Fruit fly (Drosophila melanogaster) whole organism, prepupa: ENCODE measurements around the gene CG18268.

Source experiments
- Blimp-1 ChIP-seq: fragments of 200-800 bp; sonication (Bioruptor generic); optimal IDR thresholded peaks from 3 replicates; lab custom pipeline; 2017; ENCODE audit warnings: missing biosample characterization, missing genetic modification characterization, mild to moderate bottlenecking, moderate library complexity, missing genetic modification reagents
- CG10631 ChIP-seq: fragments of 200-800 bp; sonication (Bioruptor generic); optimal IDR thresholded peaks from 2 replicates; lab custom pipeline; 2016; ENCODE audit warnings: missing biosample characterization, missing genetic modification characterization
- CG10669 ChIP-seq: fragments of 200-800 bp; sonication (Bioruptor generic); optimal IDR thresholded peaks from 3 replicates; lab custom pipeline; 2018; ENCODE audit warnings: missing biosample characterization, mild to moderate bottlenecking, missing genetic modification characterization, moderate library complexity
- CG15336 ChIP-seq: fragments of 200-800 bp; sonication (Bioruptor generic); IDR thresholded peaks from 2 replicates; pipeline ENCODE4 v1.3.6; 2022; ENCODE audit warnings: missing biosample characterization, missing genetic modification characterization
- CG32006 ChIP-seq: fragments of 200-800 bp; sonication (Bioruptor generic); optimal IDR thresholded peaks from 3 replicates; lab custom pipeline; 2017; ENCODE audit warnings: missing biosample characterization, mild to moderate bottlenecking, missing genetic modification characterization
- CG34406 ChIP-seq: fragments of 200-800 bp; sonication (Bioruptor generic); optimal IDR thresholded peaks from 3 replicates; lab custom pipeline; 2016; ENCODE audit warnings: missing biosample characterization, missing genetic modification characterization
- CG4318 ChIP-seq: fragments of 200-800 bp; sonication (Bioruptor generic); optimal IDR thresholded peaks from 3 replicates; lab custom pipeline; 2017; ENCODE audit warnings: missing biosample characterization, mild to moderate bottlenecking, missing genetic modification characterization
- CG6163 ChIP-seq: fragments of 200-800 bp; sonication (Bioruptor generic); IDR thresholded peaks from 3 replicates; pipeline ENCODE4 v1.3.6; 2022; ENCODE audit warnings: missing biosample characterization, missing genetic modification characterization
- CG6792 ChIP-seq: fragments of 200-800 bp; sonication (Bioruptor generic); optimal IDR thresholded peaks from 3 replicates; lab custom pipeline; 2016; ENCODE audit warnings: missing biosample characterization, missing genetic modification characterization
- CG6808 ChIP-seq: fragments of 200-800 bp; sonication (Bioruptor generic); optimal IDR thresholded peaks from 3 replicates; lab custom pipeline; 2017; ENCODE audit warnings: missing biosample characterization, missing genetic modification characterization, mild to moderate bottlenecking, moderate library complexity, missing genetic modification reagents
- CG6854 ChIP-seq: fragments of 200-800 bp; sonication (Bioruptor generic); optimal IDR thresholded peaks from 2 replicates; lab custom pipeline; 2017; ENCODE audit warnings: missing biosample characterization, mild to moderate bottlenecking, missing genetic modification characterization
- CG8119 ChIP-seq: fragments of 200-800 bp; sonication (Bioruptor generic); IDR thresholded peaks from 3 replicates; pipeline ENCODE4 v1.3.6; 2022; ENCODE audit warnings: missing biosample characterization, missing genetic modification characterization
- CG8632 ChIP-seq: fragments of 200-800 bp; sonication (Bioruptor generic); optimal IDR thresholded peaks from 3 replicates; lab custom pipeline; 2016; ENCODE audit warnings: missing biosample characterization, missing genetic modification characterization
- CG9139 ChIP-seq: fragments of 200-800 bp; sonication (Bioruptor generic); optimal IDR thresholded peaks from 3 replicates; lab custom pipeline; 2017; ENCODE audit warnings: missing biosample characterization, mild to moderate bottlenecking, missing genetic modification characterization
- Eip75B ChIP-seq: fragments of 200-800 bp; sonication (Bioruptor generic); optimal IDR thresholded peaks from 3 replicates; lab custom pipeline; 2016; ENCODE audit warnings: missing biosample characterization, missing genetic modification characterization
- Gug ChIP-seq: fragments of 200-800 bp; sonication (Bioruptor generic); IDR thresholded peaks from 2 replicates; pipeline ENCODE4 v1.3.6; 2022; ENCODE audit warnings: missing biosample characterization, missing genetic modification characterization
- Hr39 ChIP-seq: fragments of 200-800 bp; sonication (Bioruptor generic); optimal IDR thresholded peaks from 2 replicates; lab custom pipeline; 2016; ENCODE audit warnings: missing biosample characterization, missing genetic modification characterization
- Hr4 ChIP-seq: fragments of 200-800 bp; sonication (Bioruptor generic); optimal IDR thresholded peaks from 3 replicates; lab custom pipeline; 2016; ENCODE audit warnings: missing biosample characterization, missing genetic modification characterization
- Lpt ChIP-seq: fragments of 200-800 bp; sonication (Bioruptor generic); optimal IDR thresholded peaks from 3 replicates; lab custom pipeline; 2016; ENCODE audit warnings: missing biosample characterization, missing genetic modification characterization
- OdsH ChIP-seq: fragments of 200-800 bp; sonication (Bioruptor generic); optimal IDR thresholded peaks from 3 replicates; lab custom pipeline; 2016; ENCODE audit warnings: missing biosample characterization, missing genetic modification characterization
- Sox14 ChIP-seq: fragments of 200-800 bp; sonication (Bioruptor generic); optimal IDR thresholded peaks from 3 replicates; lab custom pipeline; 2016; ENCODE audit warnings: missing biosample characterization, missing genetic modification characterization
- Sox15 ChIP-seq: fragments of 200-800 bp; sonication (Bioruptor generic); optimal IDR thresholded peaks from 3 replicates; lab custom pipeline; 2016; ENCODE audit warnings: missing biosample characterization, missing genetic modification characterization
- achi ChIP-seq: fragments of 200-800 bp; sonication (Bioruptor generic); optimal IDR thresholded peaks from 3 replicates; lab custom pipeline; 2016; ENCODE audit warnings: missing biosample characterization, missing genetic modification characterization
- acj6 ChIP-seq: fragments of 200-800 bp; sonication (Bioruptor generic); optimal IDR thresholded peaks from 3 replicates; lab custom pipeline; 2016; ENCODE audit warnings: missing biosample characterization, missing genetic modification characterization
- dsx ChIP-seq: fragments of 200-800 bp; optimal IDR thresholded peaks from 3 replicates; lab custom pipeline; 2019; ENCODE audit warnings: missing biosample characterization, mild to moderate bottlenecking, missing genetic modification characterization, moderate library complexity; ENCODE audit not compliant: poor library complexity, severe bottlenecking
- fd59A ChIP-seq: fragments of 200-800 bp; sonication (Bioruptor generic); optimal IDR thresholded peaks from 2 replicates; lab custom pipeline; 2017; ENCODE audit warnings: missing biosample characterization, mild to moderate bottlenecking, missing genetic modification characterization, missing genetic modification reagents
- fkh ChIP-seq: fragments of 200-800 bp; sonication (Bioruptor generic); optimal IDR thresholded peaks from 3 replicates; lab custom pipeline; 2017; ENCODE audit warnings: missing biosample characterization, mild to moderate bottlenecking, missing genetic modification characterization, moderate library complexity
- lz ChIP-seq: fragments of 200-800 bp; sonication (Bioruptor generic); optimal IDR thresholded peaks from 3 replicates; lab custom pipeline; 2016; ENCODE audit warnings: missing biosample characterization, missing genetic modification characterization
- net ChIP-seq: fragments of 200-800 bp; sonication (Bioruptor generic); optimal IDR thresholded peaks from 3 replicates; lab custom pipeline; 2016; ENCODE audit warnings: missing biosample characterization, missing genetic modification characterization
- salr ChIP-seq, 2 experiments: fragments of 200-800 bp; sonication (Bioruptor generic); optimal IDR thresholded peaks; 3 replicates each; lab custom pipeline; 2016 to 2018; ENCODE audit warnings: missing biosample characterization in 2 of 2, missing genetic modification characterization in 2 of 2, mild to moderate bottlenecking in 1 of 2
- spab ChIP-seq: fragments of 200-800 bp; sonication (Bioruptor generic); optimal IDR thresholded peaks from 2 replicates; lab custom pipeline; 2017; ENCODE audit warnings: missing biosample characterization, mild to moderate bottlenecking, missing genetic modification characterization, missing genetic modification reagents
- ss ChIP-seq, 2 experiments: fragments of 200-800 bp; sonication (Bioruptor generic); optimal IDR thresholded peaks; 2 replicates in 1 of 2; 3 replicates in 1 of 2; lab custom pipeline; 2017 to 2018; ENCODE audit warnings: mild to moderate bottlenecking in 2 of 2, missing biosample characterization in 2 of 2, missing genetic modification characterization in 2 of 2, moderate library complexity in 1 of 2
- svp ChIP-seq: fragments of 200-800 bp; sonication (Bioruptor generic); peaks from one replicate; lab custom pipeline; 2016; ENCODE audit warnings: missing biosample characterization, missing genetic modification characterization
- topi ChIP-seq: fragments of 200-800 bp; sonication (Bioruptor generic); optimal IDR thresholded peaks from 3 replicates; lab custom pipeline; 2016; ENCODE audit warnings: missing biosample characterization, missing genetic modification characterization
- vri ChIP-seq: fragments of 200-800 bp; sonication (Bioruptor generic); optimal IDR thresholded peaks from 3 replicates; lab custom pipeline; 2016; ENCODE audit warnings: missing biosample characterization, mild to moderate bottlenecking, missing genetic modification characterization

Gene CG18268

DNA sequence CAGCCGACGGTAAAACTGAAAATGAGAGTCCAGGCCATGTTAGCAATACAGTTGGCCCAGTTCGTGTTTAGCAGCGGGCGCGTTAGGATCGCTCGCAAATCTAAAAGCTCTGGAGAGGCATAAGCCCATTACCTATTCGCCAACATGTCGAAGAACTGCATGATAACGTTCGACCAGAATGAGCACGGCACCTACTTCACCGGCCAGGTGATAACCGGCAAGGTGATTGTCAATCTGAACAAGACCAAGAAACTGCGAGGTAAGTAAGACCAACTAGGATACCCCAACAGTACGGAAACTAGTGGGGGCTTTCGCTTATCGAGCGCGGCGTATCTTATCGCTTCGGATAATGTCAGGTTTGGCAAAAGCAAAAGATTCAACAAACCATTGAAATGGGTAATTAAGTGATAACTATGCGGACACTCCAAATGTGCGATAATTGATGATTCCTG, 13.6 kb downstream of the CG18268 start, which contains the start of gene CG10086:
Gene CG10086, plus strand, starts transcription at position 51 of the 452 bp plus-strand sequence.
- no peak for TF ChIP-seq CG6163 (GFP tag; lab: Robert Waterston, UW)
- no peak for TF ChIP-seq Eip75B (GFP tag; lab: Kevin White, UChicago)
- no peak for TF ChIP-seq Gug
- peak; percentile 9 for TF ChIP-seq vri (GFP tag; lab: Kevin White, UChicago)
- no peak for TF ChIP-seq ss (GFP tag; optimal IDR thresholded peaks at IDR 0.05; lab: Kevin White, UChicago)

DNA sequence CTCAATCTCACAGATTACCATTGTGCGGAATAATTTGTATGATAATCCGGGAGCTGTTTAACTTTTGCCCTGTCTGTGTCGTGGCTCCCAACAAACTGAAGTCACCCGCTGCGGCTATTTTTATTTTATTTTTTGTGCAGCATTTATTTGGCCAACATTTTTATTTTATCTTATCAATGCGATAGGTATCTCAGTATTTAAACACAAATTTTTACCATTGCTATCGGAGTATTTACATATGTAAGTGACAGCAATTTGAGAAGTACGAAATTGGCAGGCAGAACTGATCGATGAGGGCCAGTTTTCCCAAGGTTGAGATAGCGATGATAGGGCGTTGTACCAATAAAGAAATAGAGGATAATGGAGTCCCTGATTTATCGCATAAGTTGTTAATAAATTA, 14.1 kb downstream of the CG18268 start, which contains the start of gene CG18746:
Gene CG18746, minus strand, starts transcription at position 101 of the 400 bp plus-strand sequence.
- TF ChIP-seq net (GFP tag; lab: Kevin White, UChicago) (no peak), CG34406 (no peak), svp (GFP tag; lab: Kevin White, UChicago) (no peak), topi (GFP tag; lab: Kevin White, UChicago) (no peak), Lpt (GFP tag; lab: Kevin White, UChicago) (no peak), Sox15 (GFP tag; lab: Kevin White, UChicago) (no peak), acj6 (no peak), Blimp-1 (GFP tag; lab: Kevin White, UChicago) (no peak), Hr4 (GFP tag; lab: Kevin White, UChicago) (no peak), CG6808 (GFP tag; lab: Kevin White, UChicago) (no peak)

- TF ChIP-seq CG8632 (GFP tag; lab: Kevin White, UChicago) (no peak), CG10669 (GFP tag; lab: Kevin White, UChicago) (no peak), fkh (peak; percentile 2), CG9139 (GFP tag; lab: Kevin White, UChicago) (no peak), CG32006 (no peak), lz (GFP tag; lab: Kevin White, UChicago) (no peak), dsx (GFP tag; lab: Kevin White, UChicago) (no peak), CG6854 (GFP tag; lab: Kevin White, UChicago) (no peak), svp (GFP tag; lab: Kevin White, UChicago) (peak; percentile 85), vri (GFP tag; lab: Kevin White, UChicago) (peak; percentile 73)
Measured at dm6 chr3R:7787899-7788298, 16.3 kb downstream of the CG18268 start, which contains the start of gene CG18748. TSS of gene CG18748 (minus strand) at chr3R:7787923.

- TF ChIP-seq Sox15 (GFP tag; lab: Kevin White, UChicago) (no peak), spab (GFP tag; lab: Kevin White, UChicago) (no peak), CG6808 (GFP tag; lab: Kevin White, UChicago) (no peak), Gug (no peak), CG15336 (no peak), OdsH (GFP tag; lab: Kevin White, UChicago) (no peak), Eip75B (GFP tag; lab: Kevin White, UChicago) (no peak), CG6792 (GFP tag; lab: Kevin White, UChicago) (no peak), CG10631 (no peak), vri (GFP tag; lab: Kevin White, UChicago) (peak; percentile 57), CG4318 (GFP tag; lab: Kevin White, UChicago) (no peak), salr (GFP tag; optimal IDR thresholded peaks at IDR 0.05; lab: Kevin White, UChicago) (no peak), Hr39 (GFP tag; lab: Kevin White, UChicago) (no peak), fkh (peak; percentile 14), achi (no peak), CG8119 (GFP tag; lab: Robert Waterston, UW) (no peak), Sox14 (GFP tag; lab: Kevin White, UChicago) (no peak), fd59A (no peak)
- TF ChIP-seq, all 60 proteins: peak for 2
Measured at dm6 chr3R:7785784-7786183, 18.4 kb downstream of the CG18268 start, which contains the start of gene CG18745. TSS of gene CG18745 (minus strand) at chr3R:7786119.
